Fruit fly (Drosophila melanogaster) whole organism, pupa: ENCODE data around the gene MED28.

Source experiments
- CG12605 ChIP-seq: fragments of 200-800 bp; sonication (Bioruptor generic); IDR thresholded peaks from 2 replicates; pipeline ENCODE4 v1.3.6; 2022; ENCODE audit warnings: missing biosample characterization, missing genetic modification characterization
- CG13204 ChIP-seq: fragments of 200-800 bp; sonication (Bioruptor generic); optimal IDR thresholded peaks from 2 replicates; lab custom pipeline; 2018; ENCODE audit warnings: missing biosample characterization, mild to moderate bottlenecking, missing genetic modification characterization, moderate library complexity
- CG34367 ChIP-seq: fragments of 200-800 bp; sonication (Bioruptor generic); optimal IDR thresholded peaks from 2 replicates; lab custom pipeline; 2018; ENCODE audit warnings: missing biosample characterization, mild to moderate bottlenecking, missing genetic modification characterization
- CG4496 ChIP-seq: fragments of 200-800 bp; sonication (Bioruptor generic); IDR thresholded peaks from 3 replicates; pipeline ENCODE4 v1.3.6; 2022; ENCODE audit warnings: missing biosample characterization, missing genetic modification characterization
- CG8159 ChIP-seq: fragments of 200-800 bp; sonication (Bioruptor generic); optimal IDR thresholded peaks from 3 replicates; lab custom pipeline; 2018; ENCODE audit warnings: missing biosample characterization, mild to moderate bottlenecking, missing genetic modification characterization, moderate library complexity
- CG9948 ChIP-seq: fragments of 200-800 bp; sonication (Bioruptor generic); optimal IDR thresholded peaks from 2 replicates; lab custom pipeline; 2018; ENCODE audit warnings: missing biosample characterization, mild to moderate bottlenecking, missing genetic modification characterization, moderate library complexity
- D1 ChIP-seq: fragments of 200-800 bp; sonication (Bioruptor generic); optimal IDR thresholded peaks from 2 replicates; lab custom pipeline; 2018; ENCODE audit warnings: missing biosample characterization, mild to moderate bottlenecking, missing genetic modification characterization, moderate library complexity
- Ets98B ChIP-seq: fragments of 200-800 bp; sonication (Bioruptor generic); IDR thresholded peaks from 2 replicates; pipeline ENCODE4 v1.3.6; 2022; ENCODE audit warnings: missing biosample characterization, missing genetic modification characterization
- Pif1A ChIP-seq: fragments of 200-800 bp; sonication (Bioruptor generic); optimal IDR thresholded peaks from 3 replicates; lab custom pipeline; 2016; ENCODE audit warnings: missing biosample characterization, missing genetic modification characterization
- Pif1B ChIP-seq: fragments of 200-800 bp; sonication (Bioruptor generic); optimal IDR thresholded peaks from 3 replicates; lab custom pipeline; 2016; ENCODE audit warnings: missing biosample characterization, missing genetic modification characterization
- Snoo ChIP-seq: fragments of 200-800 bp; sonication (Bioruptor generic); optimal IDR thresholded peaks from 3 replicates; lab custom pipeline; 2017; ENCODE audit warnings: missing biosample characterization, mild to moderate bottlenecking, missing genetic modification characterization, inconsistent platforms

DNA sequence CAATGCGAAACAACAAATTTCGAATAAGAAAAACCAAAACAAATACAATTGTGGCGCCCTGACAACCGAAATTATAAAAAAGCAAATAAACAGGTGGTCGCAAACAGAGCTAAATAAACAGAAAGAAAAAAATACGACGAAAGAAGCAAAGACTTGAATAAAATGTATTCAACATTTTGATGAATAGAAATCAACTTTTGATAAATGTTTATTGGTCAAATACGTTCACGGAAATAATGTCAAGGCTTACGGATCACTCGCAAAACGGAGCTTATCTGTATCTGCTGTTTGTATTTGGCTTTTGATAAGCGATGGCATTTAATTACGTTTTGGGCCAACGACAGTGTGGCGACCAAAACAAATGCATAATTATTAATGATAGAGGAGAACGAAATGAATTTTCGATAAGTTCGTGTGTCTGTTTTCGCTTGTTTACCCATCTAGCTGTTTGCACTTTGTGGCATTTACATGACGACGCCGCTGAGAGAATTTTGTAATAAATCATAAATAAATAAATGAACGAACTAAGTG, 23.6 kb upstream of the MED28 start:
- TF ChIP-seq Ets98B (GFP tag; lab: Robert Waterston, UW) (no peak), CG12605 (no peak), CG4496 (GFP tag; lab: Robert Waterston, UW) (no peak), Snoo (no peak), CG34367 (no peak), D1 (tag; lab: Kevin White, UChicago) (no peak), Pif1A (GFP tag; lab: Kevin White, UChicago) (no peak), CG9948 (tag; lab: Kevin White, UChicago) (no peak), CG13204 (GFP tag; lab: Kevin White, UChicago) (no peak), CG8159 (tag; lab: Kevin White, UChicago) (no peak), Pif1B (GFP tag; lab: Kevin White, UChicago) (no peak)
